Fruit fly (Drosophila melanogaster) whole organism, embryonic: ENCODE results near the gene ds.

Source experiments
- Antp ChIP-seq: fragments of 200-800 bp; sonication (Bioruptor generic); optimal IDR thresholded peaks from 3 replicates; lab custom pipeline; 2016; ENCODE audit warnings: missing biosample characterization, missing genetic modification characterization
- C15 ChIP-seq: fragments of 200-800 bp; sonication (Bioruptor generic); IDR thresholded peaks from 3 replicates; pipeline ENCODE4 v1.3.6; 2022; ENCODE audit warnings: missing biosample characterization, missing genetic modification characterization
- CG11085 ChIP-seq: fragments of 200-800 bp; sonication (Bioruptor generic); IDR thresholded peaks from 2 replicates; pipeline ENCODE4 v1.3.6; 2022; ENCODE audit warnings: missing biosample characterization, missing genetic modification characterization
- CG12391 ChIP-seq: fragments of 200-800 bp; sonication (Bioruptor generic); optimal IDR thresholded peaks from 3 replicates; lab custom pipeline; 2018; ENCODE audit warnings: missing biosample characterization, mild to moderate bottlenecking, missing genetic modification characterization, moderate library complexity
- CG12744 ChIP-seq: fragments of 200-800 bp; sonication (Bioruptor generic); optimal IDR thresholded peaks from 2 replicates; lab custom pipeline; 2016; ENCODE audit warnings: missing biosample characterization, missing genetic modification characterization
- CG14667 ChIP-seq: fragments of 200-800 bp; sonication (Bioruptor generic); IDR thresholded peaks from 2 replicates; pipeline ENCODE4 v1.3.6; 2022; ENCODE audit warnings: missing biosample characterization, missing genetic modification characterization
- CG14710 ChIP-seq: fragments of 200-800 bp; sonication (Bioruptor generic); optimal IDR thresholded peaks from 3 replicates; lab custom pipeline; 2019; ENCODE audit warnings: missing biosample characterization, mild to moderate bottlenecking, missing genetic modification characterization, moderate library complexity
- CG14965 ChIP-seq: fragments of 200-800 bp; sonication (Bioruptor generic); optimal IDR thresholded peaks from 2 replicates; lab custom pipeline; 2016; ENCODE audit warnings: missing biosample characterization, missing genetic modification characterization, borderline replicate concordance
- CG1529 ChIP-seq: fragments of 200-800 bp; sonication (Bioruptor generic); optimal IDR thresholded peaks from 3 replicates; lab custom pipeline; 2018; ENCODE audit warnings: missing biosample characterization, missing genetic modification characterization
- CG15514 ChIP-seq: fragments of 200-800 bp; sonication (Bioruptor generic); optimal IDR thresholded peaks from 3 replicates; lab custom pipeline; 2017; ENCODE audit warnings: missing biosample characterization, missing genetic modification characterization, mild to moderate bottlenecking, moderate library complexity, missing genetic modification reagents
- CG15601 ChIP-seq: fragments of 200-800 bp; sonication (Bioruptor generic); optimal IDR thresholded peaks from 3 replicates; lab custom pipeline; 2019; ENCODE audit warnings: missing biosample characterization, mild to moderate bottlenecking, missing genetic modification characterization, moderate library complexity
- CG17328 ChIP-seq: fragments of 200-800 bp; sonication (Bioruptor generic); IDR thresholded peaks from 2 replicates; pipeline ENCODE4 v1.3.6; 2022; ENCODE audit warnings: missing biosample characterization, missing genetic modification characterization
- CG17612 ChIP-seq: fragments of 200-800 bp; sonication (Bioruptor generic); IDR thresholded peaks from 2 replicates; pipeline ENCODE4 v1.3.6; 2022; ENCODE audit warnings: missing biosample characterization, missing genetic modification characterization
- CG18476 ChIP-seq: fragments of 200-800 bp; sonication (Bioruptor generic); optimal IDR thresholded peaks from 2 replicates; lab custom pipeline; 2016; ENCODE audit warnings: missing biosample characterization, mild to moderate bottlenecking, missing genetic modification characterization
- CG2712 ChIP-seq: fragments of 200-800 bp; optimal IDR thresholded peaks from 3 replicates; lab custom pipeline; 2019; ENCODE audit warnings: missing biosample characterization, mild to moderate bottlenecking, missing genetic modification characterization, moderate library complexity
- CG31365 ChIP-seq: fragments of 200-800 bp; sonication (Bioruptor generic); optimal IDR thresholded peaks from 2 replicates; lab custom pipeline; 2018; ENCODE audit warnings: missing biosample characterization, mild to moderate bottlenecking, missing genetic modification characterization
- CG32532 ChIP-seq: fragments of 200-800 bp; sonication (Bioruptor generic); IDR thresholded peaks from 2 replicates; pipeline ENCODE4 v1.3.6; 2022; ENCODE audit warnings: missing biosample characterization, missing genetic modification characterization
- CG34376 ChIP-seq: fragments of 200-800 bp; sonication (Bioruptor generic); optimal IDR thresholded peaks from 2 replicates; lab custom pipeline; 2018; ENCODE audit warnings: missing biosample characterization, mild to moderate bottlenecking, missing genetic modification characterization
- CG3847 ChIP-seq: fragments of 200-800 bp; sonication (Bioruptor generic); IDR thresholded peaks from 2 replicates; pipeline ENCODE4 v1.3.6; 2022; ENCODE audit warnings: missing biosample characterization, missing genetic modification characterization
- CG5245 ChIP-seq: fragments of 200-800 bp; sonication (Bioruptor generic); optimal IDR thresholded peaks from 3 replicates; lab custom pipeline; 2016; ENCODE audit warnings: missing biosample characterization, missing genetic modification characterization
- CG6654 ChIP-seq: fragments of 200-800 bp; sonication (Bioruptor generic); optimal IDR thresholded peaks from 2 replicates; lab custom pipeline; 2017; ENCODE audit warnings: missing biosample characterization, mild to moderate bottlenecking, missing genetic modification characterization
- CG7928 ChIP-seq: fragments of 200-800 bp; sonication (Bioruptor generic); optimal IDR thresholded peaks from 2 replicates; lab custom pipeline; 2017; ENCODE audit warnings: missing biosample characterization, mild to moderate bottlenecking, missing genetic modification characterization
- CG8089 ChIP-seq: fragments of 200-800 bp; sonication (Bioruptor generic); optimal IDR thresholded peaks from 3 replicates; lab custom pipeline; 2016; ENCODE audit warnings: missing biosample characterization, missing genetic modification characterization
- CG8290 ChIP-seq, 3 experiments: fragments of 200-800 bp; sonication (Bioruptor generic); optimal IDR thresholded peaks; 2 replicates each; lab custom pipeline; 2016 to 2019; ENCODE audit warnings: missing biosample characterization in 3 of 3, missing genetic modification characterization in 3 of 3, mild to moderate bottlenecking in 2 of 3, moderate library complexity in 1 of 3
- Doc2 ChIP-seq: fragments of 200-800 bp; sonication (Bioruptor generic); IDR thresholded peaks from 2 replicates; pipeline ENCODE4 v1.3.6; 2022; ENCODE audit warnings: missing biosample characterization, missing genetic modification characterization
- Dp ChIP-seq: fragments of 200-800 bp; sonication (Bioruptor generic); optimal IDR thresholded peaks from 2 replicates; lab custom pipeline; 2018; ENCODE audit warnings: missing biosample characterization, mild to moderate bottlenecking, missing genetic modification characterization, moderate library complexity
- Elba2 ChIP-seq: fragments of 200-800 bp; sonication (Bioruptor generic); optimal IDR thresholded peaks from 3 replicates; lab custom pipeline; 2016; ENCODE audit warnings: missing biosample characterization, missing genetic modification characterization
- Fer2 ChIP-seq: fragments of 200-800 bp; sonication (Bioruptor generic); optimal IDR thresholded peaks from 2 replicates; lab custom pipeline; 2018; ENCODE audit warnings: missing biosample characterization, mild to moderate bottlenecking, missing genetic modification characterization, moderate library complexity
- Hr39 ChIP-seq: fragments of >200 bp; optimal IDR thresholded peaks from 2 replicates; lab custom pipeline; 2017
- Nf-YA ChIP-seq: fragments of 200-800 bp; sonication (Bioruptor generic); IDR thresholded peaks from 2 replicates; pipeline ENCODE4 v1.3.6; 2022; ENCODE audit warnings: missing biosample characterization, missing genetic modification characterization
- Ravus ChIP-seq: fragments of 200-800 bp; sonication (Bioruptor generic); IDR thresholded peaks from 2 replicates; pipeline ENCODE4 v1.3.6; 2022; ENCODE audit warnings: missing biosample characterization, missing genetic modification characterization
- Taf1 ChIP-seq: fragments of 200-800 bp; sonication (Bioruptor generic); IDR thresholded peaks from 2 replicates; pipeline ENCODE4 v1.3.6; 2022; ENCODE audit warnings: missing biosample characterization, missing genetic modification characterization
- cas ChIP-seq: fragments of 200-800 bp; sonication (Bioruptor generic); IDR thresholded peaks from 2 replicates; pipeline ENCODE4 v1.3.6; 2022; ENCODE audit warnings: missing biosample characterization, missing genetic modification characterization
- caup ChIP-seq: fragments of 200-800 bp; sonication (Bioruptor generic); optimal IDR thresholded peaks from 3 replicates; lab custom pipeline; 2017; ENCODE audit warnings: missing biosample characterization, mild to moderate bottlenecking, missing genetic modification characterization, moderate library complexity; ENCODE audit not compliant: severe bottlenecking
- crp ChIP-seq, 2 experiments: fragments of 200-800 bp; sonication (Bioruptor generic); optimal IDR thresholded peaks; 2 replicates in 1 of 2; 3 replicates in 1 of 2; lab custom pipeline; 2017; ENCODE audit warnings: missing biosample characterization in 2 of 2, missing genetic modification characterization in 2 of 2, mild to moderate bottlenecking in 1 of 2, moderate library complexity in 1 of 2
- da ChIP-seq: fragments of 200-800 bp; sonication (Bioruptor generic); optimal IDR thresholded peaks from 2 replicates; lab custom pipeline; 2016; ENCODE audit warnings: missing biosample characterization, missing genetic modification characterization
- exex ChIP-seq: fragments of 200-800 bp; sonication (Bioruptor generic); optimal IDR thresholded peaks from 4 replicates; lab custom pipeline; 2018; ENCODE audit warnings: missing biosample characterization, mild to moderate bottlenecking, missing genetic modification characterization, moderate library complexity
- eyg ChIP-seq: fragments of 200-800 bp; sonication (Bioruptor generic); optimal IDR thresholded peaks from 3 replicates; lab custom pipeline; 2016; ENCODE audit warnings: missing biosample characterization, missing genetic modification characterization
- fd96Cb ChIP-seq: fragments of 200-800 bp; sonication (Bioruptor generic); optimal IDR thresholded peaks from 2 replicates; lab custom pipeline; 2018; ENCODE audit warnings: missing biosample characterization, mild to moderate bottlenecking, missing genetic modification characterization, moderate library complexity
- fru ChIP-seq: fragments of >200 bp; optimal IDR thresholded peaks from 2 replicates; lab custom pipeline; 2017
- grn ChIP-seq: fragments of 200-800 bp; sonication (Bioruptor generic); optimal IDR thresholded peaks from 3 replicates; lab custom pipeline; 2017; ENCODE audit warnings: missing biosample characterization, missing genetic modification characterization
- kah ChIP-seq: fragments of 200-800 bp; sonication (Bioruptor generic); optimal IDR thresholded peaks from 2 replicates; lab custom pipeline; 2018; ENCODE audit warnings: missing biosample characterization, mild to moderate bottlenecking, missing genetic modification characterization
- kni ChIP-seq: fragments of 200-800 bp; sonication (Bioruptor generic); optimal IDR thresholded peaks from 3 replicates; lab custom pipeline; 2017; ENCODE audit warnings: mild to moderate bottlenecking, missing biosample characterization, missing genetic modification reagents, missing genetic modification characterization
- lilli ChIP-seq: fragments of 200-800 bp; sonication (Bioruptor generic); optimal IDR thresholded peaks from 3 replicates; lab custom pipeline; 2016; ENCODE audit warnings: missing biosample characterization, missing genetic modification characterization
- schlank ChIP-seq: fragments of 200-800 bp; sonication (Bioruptor generic); optimal IDR thresholded peaks from 2 replicates; lab custom pipeline; 2018; ENCODE audit warnings: missing biosample characterization, mild to moderate bottlenecking, missing genetic modification characterization
- sim ChIP-seq: fragments of 200-800 bp; sonication (Bioruptor generic); IDR thresholded peaks from 2 replicates; pipeline ENCODE4 v1.3.6; 2022; ENCODE audit warnings: missing biosample characterization, missing genetic modification characterization
- sima ChIP-seq: fragments of 200-800 bp; sonication (Bioruptor generic); optimal IDR thresholded peaks from 2 replicates; lab custom pipeline; 2016; ENCODE audit warnings: missing biosample characterization, missing genetic modification characterization
- sisA ChIP-seq: fragments of 200-800 bp; sonication (Bioruptor generic); IDR thresholded peaks from 2 replicates; pipeline ENCODE4 v1.3.6; 2022; ENCODE audit warnings: missing biosample characterization, missing genetic modification characterization
- slbo ChIP-seq: fragments of 200-800 bp; sonication (Bioruptor generic); IDR thresholded peaks from 2 replicates; pipeline ENCODE4 v1.3.6; 2022; ENCODE audit warnings: missing biosample characterization, missing genetic modification characterization
- unc-4 ChIP-seq: fragments of 200-800 bp; sonication (Bioruptor generic); IDR thresholded peaks from 2 replicates; pipeline ENCODE4 v1.3.6; 2022; ENCODE audit warnings: missing biosample characterization, missing genetic modification characterization; ENCODE audit not compliant: partially characterized antibody
- zen2 ChIP-seq: fragments of 200-800 bp; sonication (Bioruptor generic); IDR thresholded peaks from 3 replicates; pipeline ENCODE4 v1.3.6; 2022; ENCODE audit warnings: missing biosample characterization, missing genetic modification characterization; ENCODE audit not compliant: partially characterized antibody

The ds gene

DNA sequence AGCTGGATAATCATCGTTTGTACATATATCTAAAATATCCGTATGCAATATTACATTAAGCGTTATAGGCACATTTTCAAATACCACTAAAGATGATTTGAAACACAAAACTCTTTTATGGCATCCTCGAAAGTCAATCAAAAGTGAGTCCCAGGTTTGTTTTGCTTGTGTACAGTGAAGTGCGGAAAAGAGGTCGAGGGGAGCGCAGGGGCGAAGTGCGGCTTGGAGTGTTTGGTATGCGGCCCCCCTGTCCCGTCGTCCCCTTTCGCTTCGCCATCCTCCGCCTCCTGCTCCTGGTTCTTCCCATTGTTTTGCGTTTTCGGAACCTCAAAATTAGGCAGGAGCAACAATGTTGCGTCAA, 686 bp upstream of the ds start (continued):
- peak in 1 of 2 experiments; percentile 43 for TF ChIP-seq crp (GFP tag; optimal IDR thresholded peaks at IDR 0.05; lab: Kevin White, UChicago)
- peak; percentile 80 for TF ChIP-seq CG8290 (GFP tag; optimal IDR thresholded peaks at IDR 0.05; lab: Kevin White, UChicago)
- peak in 1 of 2 experiments; percentile 89 for TF ChIP-seq CG8290 (tag; optimal IDR thresholded peaks at IDR 0.05; lab: Kevin White, UChicago)
- TF ChIP-seq da (GFP tag; lab: Kevin White, UChicago), result peak; percentile 59
- TF ChIP-seq CG34376 (GFP tag; lab: Kevin White, UChicago), result no peak
- no peak for TF ChIP-seq fru (lab: Kevin White, UChicago)
- peak; percentile 83 for TF ChIP-seq sim (GFP tag; lab: Robert Waterston, UW)
- peak; percentile 90 for TF ChIP-seq CG17328
- TF ChIP-seq Fer2 (tag; lab: Kevin White, UChicago), result no peak
- no peak for TF ChIP-seq unc-4 (GFP tag; lab: Robert Waterston, UW)
- peak; percentile 49 for TF ChIP-seq CG3847 (GFP tag; lab: Robert Waterston, UW)
- TF ChIP-seq CG8089 (GFP tag; lab: Kevin White, UChicago), result peak; percentile 91
- TF ChIP-seq kah, result peak; percentile 41
- TF ChIP-seq cas (GFP tag; lab: Robert Waterston, UW), result no peak
- TF ChIP-seq CG15601, result peak; percentile 86
- TF ChIP-seq caup (GFP tag; lab: Kevin White, UChicago), result peak; percentile 33
- peak; percentile 55 for TF ChIP-seq sima
- TF ChIP-seq CG32532 (GFP tag; lab: Robert Waterston, UW), result peak; percentile 44
- TF ChIP-seq Nf-YA (GFP tag; lab: Robert Waterston, UW), result peak; percentile 74; the same call in 1 of the 2 replicates
- TF ChIP-seq fd96Cb (tag; lab: Kevin White, UChicago), result peak; percentile 91
- TF ChIP-seq CG1529 (GFP tag; lab: Kevin White, UChicago), result peak; percentile 88
- peak; percentile 94 for TF ChIP-seq CG2712
- TF ChIP-seq CG14710 (tag; lab: Kevin White, UChicago), result peak; percentile 87
- peak; percentile 57 for TF ChIP-seq CG31365 (tag; lab: Kevin White, UChicago)
- peak; percentile 80 for TF ChIP-seq CG14667 (GFP tag; lab: Robert Waterston, UW)
- no peak for TF ChIP-seq CG11085 (GFP tag; lab: Robert Waterston, UW)
- no peak for TF ChIP-seq Dp (GFP tag; lab: Kevin White, UChicago)
- peak; percentile 27 for TF ChIP-seq grn (GFP tag; lab: Kevin White, UChicago)
- TF ChIP-seq CG14965, result peak; percentile 63
- TF ChIP-seq slbo (GFP tag; lab: Robert Waterston, UW), result peak; percentile 71
- TF ChIP-seq C15, result 0 out of 3 replicates have a peak, but pooled peaks have one; percentile 27
- TF ChIP-seq Taf1 (GFP tag; lab: Robert Waterston, UW), result no peak
- TF ChIP-seq CG17612, result peak; percentile 60; the same call in 1 of the 2 replicates
- peak; percentile 64 for TF ChIP-seq kni (GFP tag; lab: Kevin White, UChicago)
- TF ChIP-seq CG7928 (GFP tag; lab: Kevin White, UChicago), result no peak
- TF ChIP-seq Ravus (GFP tag; lab: Robert Waterston, UW), result peak; percentile 24; the same call in 1 of the 2 replicates
- peak; percentile 17 for TF ChIP-seq Elba2 (GFP tag; lab: Kevin White, UChicago)
- peak; percentile 81 for TF ChIP-seq sisA (GFP tag; lab: Robert Waterston, UW)
- TF ChIP-seq zen2 (GFP tag; lab: Robert Waterston, UW), result no peak
- peak; percentile 83 for TF ChIP-seq CG5245 (GFP tag; lab: Kevin White, UChicago)
- TF ChIP-seq CG6654 (GFP tag; lab: Kevin White, UChicago), result peak; percentile 55
- peak; percentile 51 for TF ChIP-seq CG12744 (GFP tag; lab: Kevin White, UChicago)
- TF ChIP-seq CG12391 (tag; lab: Kevin White, UChicago), result peak; percentile 93
- TF ChIP-seq schlank (tag; lab: Kevin White, UChicago), result no peak
- TF ChIP-seq lilli (GFP tag; lab: Kevin White, UChicago), result peak; percentile 69
- peak; percentile 48 for TF ChIP-seq eyg (GFP tag; lab: Kevin White, UChicago)
- peak; percentile 87 for TF ChIP-seq Antp (GFP tag; lab: Kevin White, UChicago)
- peak; percentile 68 for TF ChIP-seq CG18476 (GFP tag; lab: Kevin White, UChicago)
- TF ChIP-seq exex (tag; lab: Kevin White, UChicago), result no peak
- TF ChIP-seq Hr39 (lab: Kevin White, UChicago), result no peak
- TF ChIP-seq CG15514 (GFP tag; lab: Kevin White, UChicago), result no peak
- TF ChIP-seq Doc2 (GFP tag; lab: Robert Waterston, UW), result peak; percentile 41; the same call in 1 of the 2 replicates
